Worm (Caenorhabditis elegans) whole organism, mixed stage, embryonic: ENCODE results near the gene F59B1.6.
"Not testable (repeated sequence)": the region's sequence is repeated elsewhere in the genome, so short reads cannot be mapped to it uniquely, and the experiment has no call there.

Experiments
- elt-3 ChIP-seq: fragments of 150-350 bp; optimal IDR thresholded peaks from 2 replicates; lab custom pipeline; 2014; ENCODE audit warnings: missing biosample characterization, missing genetic modification characterization
- lsy-2 ChIP-seq: fragments of 150-350 bp; optimal IDR thresholded peaks from 2 replicates; lab custom pipeline; 2014; ENCODE audit warnings: missing biosample characterization, missing genetic modification characterization
- nhr-76 ChIP-seq: sonication (generic microtip); optimal IDR thresholded peaks from 2 replicates; lab custom pipeline; 2017; ENCODE audit warnings: missing biosample characterization, missing genetic modification characterization

DNA sequence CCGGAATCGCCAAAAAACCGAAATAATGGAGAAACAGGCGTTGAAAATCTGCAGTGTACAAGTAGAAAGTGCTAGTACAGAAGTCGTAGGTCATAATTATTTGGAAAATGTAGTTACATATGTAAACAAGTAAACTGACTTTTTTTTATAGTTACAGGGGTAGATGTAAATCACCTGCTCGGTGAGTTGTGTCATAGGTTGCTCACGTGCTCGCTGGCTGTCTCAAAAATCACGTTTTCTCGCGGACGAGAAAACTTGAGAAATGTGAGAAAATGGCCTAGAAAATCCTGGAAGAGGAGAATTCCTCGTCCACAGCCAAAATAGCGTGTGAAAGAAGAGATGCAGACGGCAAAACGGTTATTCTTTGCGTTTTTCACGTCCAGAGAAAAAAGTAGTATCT lies 34.4 kb downstream of the F59B1.6 start, which contains the start of gene srh-212:
- TF ChIP-seq nhr-76, elt-3, lsy-2 (tag; lab: Kevin White, UChicago): not testable (repeated sequence)
